Worm (Caenorhabditis elegans) whole organism, L1 larva: ENCODE results near the gene T16G12.13.

ENCODE experiments used
- C16A3.4 ChIP-seq: fragments of 150-350 bp; optimal IDR thresholded peaks from 2 replicates; lab custom pipeline; 2014; ENCODE audit warnings: missing biosample characterization, missing genetic modification characterization
- C34B4.2 ChIP-seq: sonication (generic microtip); optimal IDR thresholded peaks from 2 replicates; lab custom pipeline; 2017; ENCODE audit warnings: mild to moderate bottlenecking, missing genetic modification characterization, missing compliant biosample characterization
- Y116A8C.19 ChIP-seq: sonication (generic microtip); optimal IDR thresholded peaks from 2 replicates; lab custom pipeline; 2016; ENCODE audit warnings: missing compliant biosample characterization, missing genetic modification characterization, borderline replicate concordance
- alr-1 ChIP-seq: fragments of 200-800 bp; sonication (Bioruptor generic); optimal IDR thresholded peaks from 2 replicates; lab custom pipeline; 2018; ENCODE audit warnings: borderline replicate concordance, mild to moderate bottlenecking, missing genetic modification characterization, missing compliant biosample characterization
- aly-2 ChIP-seq: fragments of 150-350 bp; optimal IDR thresholded peaks from 2 replicates; lab custom pipeline; 2014; ENCODE audit warnings: missing biosample characterization, missing genetic modification characterization
- ama-1 ChIP-seq: fragments of 150-350 bp; optimal IDR thresholded peaks from 2 replicates; lab custom pipeline; 2014
- ceh-63 ChIP-seq: fragments of 200-800 bp; sonication (Bioruptor generic); optimal IDR thresholded peaks from 2 replicates; lab custom pipeline; 2018; ENCODE audit warnings: mild to moderate bottlenecking, missing genetic modification characterization, missing compliant biosample characterization
- ceh-90 ChIP-seq: sonication (generic microtip); optimal IDR thresholded peaks from 2 replicates; lab custom pipeline; 2016; ENCODE audit warnings: missing genetic modification characterization, missing compliant biosample characterization
- dpl-1 ChIP-seq, 3 experiments: fragments of 150-350 bp in 2 of 3; sonication (generic microtip) in 1 of 3; optimal IDR thresholded peaks; 2 replicates each; lab custom pipeline; 2014 to 2017; ENCODE audit warnings: missing biosample characterization in 3 of 3, missing genetic modification characterization in 3 of 3, missing genetic modification reagents in 3 of 3
- efl-1 ChIP-seq, 4 experiments: fragments of 150-350 bp; optimal IDR thresholded peaks in 3 of 4; peaks in 1 of 4; 1 replicate in 1 of 4; 2 replicates in 3 of 4; lab custom pipeline; 2014; ENCODE audit warnings: missing biosample characterization in 2 of 4, missing genetic modification characterization in 2 of 4, missing genetic modification reagents in 2 of 4
- efl-3 ChIP-seq: fragments of 200-800 bp; sonication (Bioruptor generic); optimal IDR thresholded peaks from 2 replicates; lab custom pipeline; 2018; ENCODE audit warnings: mild to moderate bottlenecking, missing genetic modification characterization, missing compliant biosample characterization
- egl-27 ChIP-seq, 2 experiments: fragments of 150-350 bp in 1 of 2; sonication (generic microtip); optimal IDR thresholded peaks; 3 replicates each; lab custom pipeline; 2017 to 2018; ENCODE audit warnings: missing biosample characterization in 2 of 2, missing genetic modification characterization in 2 of 2, missing genetic modification reagents in 2 of 2
- fkh-10 ChIP-seq: sonication (generic microtip); optimal IDR thresholded peaks from 2 replicates; lab custom pipeline; 2017; ENCODE audit warnings: missing biosample characterization, missing genetic modification reagents, missing genetic modification characterization
- fkh-4 ChIP-seq: sonication (generic microtip); optimal IDR thresholded peaks from 2 replicates; lab custom pipeline; 2016; ENCODE audit warnings: missing compliant biosample characterization, missing genetic modification characterization, borderline replicate concordance
- fkh-8 ChIP-seq: sonication (generic microtip); optimal IDR thresholded peaks from 2 replicates; lab custom pipeline; 2016; ENCODE audit warnings: mild to moderate bottlenecking, missing genetic modification characterization, missing compliant biosample characterization
- fos-1 ChIP-seq: fragments of 150-350 bp; optimal IDR thresholded peaks from 2 replicates; lab custom pipeline; 2014; ENCODE audit warnings: missing biosample characterization, missing genetic modification characterization
- grh-1 ChIP-seq: fragments of 200-800 bp; sonication (Bioruptor generic); IDR thresholded peaks from 2 replicates; pipeline ENCODE4 v1.3.6; 2022; ENCODE audit warnings: missing genetic modification reagents, missing genetic modification characterization, missing compliant biosample characterization
- hlh-17 ChIP-seq: fragments of 200-800 bp; sonication (Bioruptor generic); optimal IDR thresholded peaks from 2 replicates; lab custom pipeline; 2018; ENCODE audit warnings: missing genetic modification characterization, mild to moderate bottlenecking, missing compliant biosample characterization, moderate library complexity, borderline replicate concordance
- hlh-4 ChIP-seq: sonication (generic microtip); optimal IDR thresholded peaks from 2 replicates; lab custom pipeline; 2016; ENCODE audit warnings: mild to moderate bottlenecking, missing genetic modification characterization, missing compliant biosample characterization
- isw-1 ChIP-seq: fragments of 200-800 bp; sonication (Bioruptor generic); IDR thresholded peaks from 2 replicates; pipeline ENCODE4 v1.3.6; 2022; ENCODE audit warnings: missing genetic modification characterization, missing compliant biosample characterization
- jun-1 ChIP-seq: fragments of 150-350 bp; optimal IDR thresholded peaks from 2 replicates; lab custom pipeline; 2014; ENCODE audit warnings: missing biosample characterization, missing genetic modification reagents, missing genetic modification characterization
- lin-14 ChIP-seq: fragments of 200-800 bp; sonication (Bioruptor generic); optimal IDR thresholded peaks from 2 replicates; lab custom pipeline; 2018; ENCODE audit warnings: mild to moderate bottlenecking, missing genetic modification characterization, moderate library complexity, missing compliant biosample characterization
- lir-3 ChIP-seq: sonication (generic microtip); optimal IDR thresholded peaks from 2 replicates; lab custom pipeline; 2016; ENCODE audit warnings: mild to moderate bottlenecking, missing genetic modification characterization, moderate library complexity, missing compliant biosample characterization; ENCODE audit not compliant: poor library complexity
- mdl-1 ChIP-seq, 2 experiments: fragments of 150-350 bp; optimal IDR thresholded peaks; 2 replicates each; lab custom pipeline; 2014 to 2017; ENCODE audit warnings: missing biosample characterization in 2 of 2, missing genetic modification characterization in 2 of 2, inconsistent platforms in 1 of 2
- mef-2 ChIP-seq: fragments of 150-350 bp; optimal IDR thresholded peaks from 2 replicates; lab custom pipeline; 2014; ENCODE audit warnings: missing biosample characterization, missing genetic modification characterization
- mep-1 ChIP-seq: fragments of 150-350 bp; optimal IDR thresholded peaks from 2 replicates; lab custom pipeline; 2014; ENCODE audit warnings: missing biosample characterization, missing genetic modification characterization
- nhr-11 ChIP-seq: fragments of 150-350 bp; optimal IDR thresholded peaks from 2 replicates; lab custom pipeline; 2014; ENCODE audit warnings: missing biosample characterization, missing genetic modification characterization
- nhr-19 ChIP-seq: fragments of 200-800 bp; sonication (Bioruptor generic); conservative IDR thresholded peaks from 2 replicates; pipeline ENCODE4 v1.3.6; 2022; ENCODE audit warnings: missing genetic modification characterization, missing compliant biosample characterization
- nhr-28 ChIP-seq: fragments of 150-350 bp; optimal IDR thresholded peaks from 2 replicates; lab custom pipeline; 2014; ENCODE audit warnings: missing biosample characterization, missing genetic modification characterization
- nhr-77 ChIP-seq: fragments of 150-350 bp; optimal IDR thresholded peaks from 2 replicates; lab custom pipeline; 2014; ENCODE audit warnings: missing biosample characterization, missing genetic modification characterization
- nhr-84 ChIP-seq: sonication (generic microtip); optimal IDR thresholded peaks from 2 replicates; lab custom pipeline; 2017; ENCODE audit warnings: missing biosample characterization, missing genetic modification characterization
- nhr-85 ChIP-seq: sonication (generic microtip); peaks from one replicate; lab custom pipeline; 2016; ENCODE audit warnings: missing genetic modification characterization, inconsistent platforms, missing compliant biosample characterization
- skn-1 ChIP-seq: fragments of 150-350 bp; optimal IDR thresholded peaks from 2 replicates; lab custom pipeline; 2014; ENCODE audit warnings: missing biosample characterization, missing genetic modification characterization
- sox-4 ChIP-seq: sonication (generic microtip); optimal IDR thresholded peaks from 2 replicates; lab custom pipeline; 2016; ENCODE audit warnings: missing genetic modification characterization, missing compliant biosample characterization
- tbx-2 ChIP-seq: sonication (generic microtip); optimal IDR thresholded peaks from 2 replicates; lab custom pipeline; 2016; ENCODE audit warnings: missing genetic modification characterization, missing compliant biosample characterization
- tlp-1 ChIP-seq: fragments of 150-350 bp; optimal IDR thresholded peaks from 2 replicates; lab custom pipeline; 2014; ENCODE audit warnings: missing biosample characterization, missing genetic modification characterization
- unc-130 ChIP-seq: fragments of 150-350 bp; optimal IDR thresholded peaks from 2 replicates; lab custom pipeline; 2017; ENCODE audit warnings: missing biosample characterization, missing genetic modification characterization, inconsistent platforms
- unc-86 ChIP-seq: sonication (generic microtip); optimal IDR thresholded peaks from 2 replicates; lab custom pipeline; 2016; ENCODE audit warnings: missing genetic modification characterization, missing compliant biosample characterization
- vab-15 ChIP-seq: sonication (generic microtip); optimal IDR thresholded peaks from 2 replicates; lab custom pipeline; 2017; ENCODE audit warnings: missing genotype, mild to moderate bottlenecking, missing genetic modification characterization, missing compliant biosample characterization
- xbp-1 ChIP-seq: sonication (generic microtip); optimal IDR thresholded peaks from 2 replicates; lab custom pipeline; 2016; ENCODE audit warnings: missing genetic modification characterization, missing compliant biosample characterization
- zag-1 ChIP-seq: fragments of 150-350 bp; optimal IDR thresholded peaks from 2 replicates; lab custom pipeline; 2014; ENCODE audit warnings: missing biosample characterization, missing genetic modification characterization
- ztf-11 ChIP-seq, 2 experiments: sonication (generic microtip); optimal IDR thresholded peaks; 2 replicates each; lab custom pipeline; 2016 to 2017; ENCODE audit warnings: missing genetic modification characterization in 2 of 2, missing biosample characterization in 1 of 2, missing compliant biosample characterization in 1 of 2

T16G12.13 gene

ce11 chrIII:10069278-10069677 lies 8.6 kb downstream of the T16G12.13 start, which contains the start of gene T16G12.6:
T16G12.6 (plus strand) TSS chrIII:10069578.
- no peak for TF ChIP-seq C34B4.2 (tag; lab: Kevin White, UChicago)
- no peak for TF ChIP-seq fkh-4 (tag; lab: Kevin White, UChicago)
- TF ChIP-seq lir-3 (tag; lab: Kevin White, UChicago): no peak
- no peak for TF ChIP-seq aly-2
- no peak for TF ChIP-seq sox-4
- no peak for TF ChIP-seq alr-1 (tag; lab: Kevin White, UChicago)
- no peak for TF ChIP-seq nhr-11 (tag; lab: Kevin White, UChicago)
- no peak for TF ChIP-seq vab-15 (tag; lab: Kevin White, UChicago)
- no peak for TF ChIP-seq dpl-1 (GFP tag; optimal IDR thresholded peaks at IDR 0.05; lab: Kevin White, UChicago)
- TF ChIP-seq jun-1 (tag; lab: Kevin White, UChicago): no peak

DNA sequence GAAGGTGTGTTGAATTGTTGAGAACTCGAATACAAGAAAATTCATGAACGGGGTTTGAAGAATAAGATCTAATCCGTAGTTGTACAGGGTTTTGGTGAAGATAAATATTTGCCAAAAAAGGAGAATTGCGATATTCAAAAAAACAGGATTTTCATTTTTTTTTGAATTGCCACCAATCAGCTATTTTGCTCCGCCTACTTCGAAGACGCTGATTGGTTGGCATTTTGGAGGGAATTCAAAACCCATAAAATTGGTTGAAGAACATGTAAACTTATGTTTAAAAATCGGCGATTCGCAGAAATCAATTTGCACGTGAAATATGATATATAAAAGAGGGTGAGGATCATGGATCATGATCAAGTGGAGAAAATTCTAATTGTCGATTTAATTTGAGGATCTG lies 15.4 kb downstream of the T16G12.13 start:
- TF ChIP-seq ztf-11 (tag; optimal IDR thresholded peaks at IDR 0.05; lab: Kevin White, UChicago) (no peak), ama-1 (lab: Kevin White, UChicago) (no peak), tbx-2 (tag; lab: Kevin White, UChicago) (no peak), xbp-1 (tag; lab: Kevin White, UChicago) (no peak), dpl-1 (GFP tag; optimal IDR thresholded peaks at IDR 0.05; lab: Kevin White, UChicago) (peak in 1 of 3 experiments; percentile 8), efl-1 (optimal IDR thresholded peaks at IDR 0.05; lab: Kevin White, UChicago) (no peak), efl-1 (GFP tag; optimal IDR thresholded peaks at IDR 0.05 in 1 of 2; lab: Kevin White, UChicago) (peak in 1 of 2 experiments; percentile 4), mdl-1 (tag; optimal IDR thresholded peaks at IDR 0.05; lab: Kevin White, UChicago) (no peak), C34B4.2 (tag; lab: Kevin White, UChicago) (no peak), unc-130 (no peak), nhr-85 (no peak), egl-27 (tag; optimal IDR thresholded peaks at IDR 0.05; lab: Kevin White, UChicago) (no peak), fkh-8 (tag; lab: Kevin White, UChicago) (no peak), nhr-19 (GFP tag; lab: Robert Waterston, UW) (no peak), grh-1 (no peak), unc-86 (tag; lab: Kevin White, UChicago) (no peak), C16A3.4 (tag; lab: Kevin White, UChicago) (no peak), nhr-28 (no peak), skn-1 (tag; lab: Kevin White, UChicago) (no peak)

- TF ChIP-seq fos-1 (tag; lab: Kevin White, UChicago) (no peak), Y116A8C.19 (no peak), sox-4 (no peak), nhr-85 (no peak), zag-1 (tag; lab: Kevin White, UChicago) (no peak), hlh-17 (GFP tag; lab: Kevin White, UChicago) (no peak), mep-1 (tag; lab: Kevin White, UChicago) (no peak), fkh-10 (GFP tag; lab: Kevin White, UChicago) (no peak)
- TF ChIP-seq, all 84 proteins: peak for 0
Observed at ce11 chrIII:10078151-10078550, 17.5 kb downstream of the T16G12.13 start, which contains the start of gene T16G12.9. T16G12.9 (minus strand) TSS chrIII:10078251.

- TF ChIP-seq ceh-90: no peak
- no peak for TF ChIP-seq grh-1
- TF ChIP-seq lin-14 (GFP tag; lab: Kevin White, UChicago): no peak
- no peak for TF ChIP-seq fos-1 (tag; lab: Kevin White, UChicago)
- no peak for TF ChIP-seq tlp-1 (tag; lab: Kevin White, UChicago)
- no peak for TF ChIP-seq lir-3 (tag; lab: Kevin White, UChicago)
- TF ChIP-seq nhr-77 (tag; lab: Kevin White, UChicago): no peak
- no peak for TF ChIP-seq isw-1 (GFP tag; lab: Robert Waterston, UW)
- TF ChIP-seq nhr-28: no peak
- TF ChIP-seq tbx-2 (tag; lab: Kevin White, UChicago): no peak
- TF ChIP-seq mef-2: no peak
- TF ChIP-seq unc-86 (tag; lab: Kevin White, UChicago): no peak
- TF ChIP-seq sox-4: no peak
- no peak for TF ChIP-seq hlh-4 (tag; lab: Kevin White, UChicago)
- TF ChIP-seq dpl-1 (GFP tag; optimal IDR thresholded peaks at IDR 0.05; lab: Kevin White, UChicago): no peak
- no peak for TF ChIP-seq ceh-63 (GFP tag; lab: Kevin White, UChicago)
- no peak for TF ChIP-seq nhr-84 (tag; lab: Kevin White, UChicago)
- no peak for TF ChIP-seq efl-3 (GFP tag; lab: Kevin White, UChicago)
- TF ChIP-seq egl-27 (tag; optimal IDR thresholded peaks at IDR 0.05; lab: Kevin White, UChicago): no peak
Observed at ce11 chrIII:10078784-10079183, 18.1 kb downstream of the T16G12.13 start.
